Fruit fly (Drosophila melanogaster): ENCODE measurements around the gene p24-1.

DNA sequence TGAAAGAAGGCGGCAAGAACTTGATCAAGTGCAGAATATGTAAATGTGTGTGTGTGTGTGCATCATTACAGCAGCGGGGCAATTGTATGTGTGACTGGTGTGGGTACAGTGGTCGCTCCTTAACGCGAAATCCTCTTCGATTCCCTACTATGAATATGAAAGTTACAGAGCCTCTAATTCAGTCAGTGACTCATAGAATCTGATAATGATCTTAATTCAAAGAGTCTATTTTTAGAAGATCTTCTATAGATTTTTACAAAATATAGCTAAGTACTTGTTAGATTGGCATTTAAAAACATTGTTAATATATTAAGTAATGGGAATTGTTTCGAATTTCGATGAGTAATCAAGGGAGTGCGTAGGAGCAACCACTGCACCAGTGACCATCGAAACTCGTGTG is 30.1 kb upstream of the p24-1 start:
- TF ChIP-seq pad (GFP tag; optimal IDR thresholded peaks at IDR 0.05) (no peak), CG7045 (GFP tag; optimal IDR thresholded peaks at IDR 0.05) (no peak)
